Fruit fly (Drosophila melanogaster) whole organism, embryonic: ENCODE data around the gene Lamtor5.

Experiments
- CG11247 ChIP-seq: fragments of 200-800 bp; sonication (Bioruptor generic); IDR thresholded peaks from 2 replicates; pipeline ENCODE4 v1.3.6; 2022; ENCODE audit warnings: missing biosample characterization, missing genetic modification characterization
- CG11504 ChIP-seq: fragments of 200-800 bp; sonication (Bioruptor generic); optimal IDR thresholded peaks from 3 replicates; lab custom pipeline; 2019; ENCODE audit warnings: missing biosample characterization, mild to moderate bottlenecking, missing genetic modification characterization, moderate library complexity
- CG14965 ChIP-seq: fragments of 200-800 bp; sonication (Bioruptor generic); optimal IDR thresholded peaks from 2 replicates; lab custom pipeline; 2016; ENCODE audit warnings: missing biosample characterization, missing genetic modification characterization, borderline replicate concordance
- CG15269 ChIP-seq: fragments of 200-800 bp; sonication (Bioruptor generic); optimal IDR thresholded peaks from 2 replicates; lab custom pipeline; 2018; ENCODE audit warnings: missing biosample characterization, mild to moderate bottlenecking, missing genetic modification characterization, moderate library complexity
- CG15514 ChIP-seq: fragments of 200-800 bp; sonication (Bioruptor generic); optimal IDR thresholded peaks from 3 replicates; lab custom pipeline; 2017; ENCODE audit warnings: missing biosample characterization, missing genetic modification characterization, mild to moderate bottlenecking, moderate library complexity, missing genetic modification reagents
- CG2120 ChIP-seq: fragments of 200-800 bp; sonication (Bioruptor generic); optimal IDR thresholded peaks from 3 replicates; lab custom pipeline; 2016; ENCODE audit warnings: missing biosample characterization, missing genetic modification characterization
- CG2202 ChIP-seq: fragments of 200-800 bp; sonication (Bioruptor generic); optimal IDR thresholded peaks from 2 replicates; lab custom pipeline; 2018; ENCODE audit warnings: missing biosample characterization, mild to moderate bottlenecking, missing genetic modification characterization
- CG2678 ChIP-seq: fragments of 200-800 bp; sonication (Bioruptor generic); optimal IDR thresholded peaks from 3 replicates; lab custom pipeline; 2019; ENCODE audit warnings: missing biosample characterization, mild to moderate bottlenecking, missing genetic modification characterization, moderate library complexity
- CG6854 ChIP-seq: fragments of 200-800 bp; sonication (Bioruptor generic); optimal IDR thresholded peaks from 3 replicates; lab custom pipeline; 2017; ENCODE audit warnings: missing biosample characterization, mild to moderate bottlenecking, missing genetic modification characterization
- CTCF ChIP-seq: fragments of 200-800 bp; sonication (Bioruptor generic); optimal IDR thresholded peaks from 2 replicates; lab custom pipeline; 2017; ENCODE audit warnings: missing biosample characterization, mild to moderate bottlenecking, missing genetic modification characterization, moderate library complexity
- Dek ChIP-seq: fragments of 200-800 bp; sonication (Bioruptor generic); optimal IDR thresholded peaks from 3 replicates; lab custom pipeline; 2019; ENCODE audit warnings: missing biosample characterization, mild to moderate bottlenecking, missing genetic modification characterization, moderate library complexity
- Doc3 ChIP-seq: fragments of 200-800 bp; sonication (Bioruptor generic); IDR thresholded peaks from 3 replicates; pipeline ENCODE4 v1.3.6; 2022; ENCODE audit warnings: missing biosample characterization, missing genetic modification characterization; ENCODE audit not compliant: partially characterized antibody
- Dp ChIP-seq: fragments of 200-800 bp; sonication (Bioruptor generic); optimal IDR thresholded peaks from 2 replicates; lab custom pipeline; 2018; ENCODE audit warnings: missing biosample characterization, mild to moderate bottlenecking, missing genetic modification characterization, moderate library complexity
- Drgx ChIP-seq: fragments of 200-800 bp; sonication (Bioruptor generic); IDR thresholded peaks from 2 replicates; pipeline ENCODE4 v1.3.6; 2022; ENCODE audit warnings: missing biosample characterization, missing genetic modification characterization
- E2f2 ChIP-seq: fragments of 200-800 bp; sonication (Bioruptor generic); IDR thresholded peaks from 2 replicates; pipeline ENCODE4 v1.3.6; 2022; ENCODE audit warnings: missing biosample characterization, missing genetic modification characterization
- Eip74EF ChIP-seq, 2 experiments: fragments of 200-800 bp in 1 of 2; fragments of >200 bp in 1 of 2; sonication (Bioruptor generic) in 1 of 2; optimal IDR thresholded peaks; 2 replicates each; lab custom pipeline; 2017 to 2019; ENCODE audit warnings: missing biosample characterization in 2 of 2, missing genetic modification characterization in 2 of 2, mild to moderate bottlenecking in 1 of 2, moderate library complexity in 1 of 2
- Ets65A ChIP-seq: fragments of 200-800 bp; sonication (Bioruptor generic); peaks from one replicate; lab custom pipeline; 2016; ENCODE audit warnings: missing biosample characterization, missing genetic modification characterization
- Fer1 ChIP-seq: fragments of 200-800 bp; sonication (Bioruptor generic); optimal IDR thresholded peaks from 2 replicates; lab custom pipeline; 2017; ENCODE audit warnings: missing biosample characterization, mild to moderate bottlenecking, missing genetic modification characterization
- HLH54F ChIP-seq: fragments of 200-800 bp; sonication (Bioruptor generic); optimal IDR thresholded peaks from 3 replicates; lab custom pipeline; 2016; ENCODE audit warnings: missing biosample characterization, missing genetic modification characterization
- Mad ChIP-seq: fragments of 200-800 bp; sonication (Bioruptor generic); optimal IDR thresholded peaks from 2 replicates; lab custom pipeline; 2016; ENCODE audit warnings: missing biosample characterization, missing genetic modification characterization
- Max ChIP-seq: fragments of 200-800 bp; sonication (Bioruptor generic); optimal IDR thresholded peaks from 2 replicates; lab custom pipeline; 2016; ENCODE audit warnings: missing biosample characterization, mild to moderate bottlenecking, missing genetic modification characterization
- Med ChIP-seq: fragments of 200-800 bp; sonication (Bioruptor generic); peaks from one replicate; lab custom pipeline; 2016; ENCODE audit warnings: missing biosample characterization, missing genetic modification characterization, mild to moderate bottlenecking, inconsistent platforms, moderate library complexity
- Meics ChIP-seq: fragments of 200-800 bp; sonication (Bioruptor generic); optimal IDR thresholded peaks from 2 replicates; lab custom pipeline; 2017; ENCODE audit warnings: missing biosample characterization, mild to moderate bottlenecking, missing genetic modification characterization
- Mes4 ChIP-seq: fragments of 200-800 bp; sonication (Bioruptor generic); optimal IDR thresholded peaks from 2 replicates; lab custom pipeline; 2016; ENCODE audit warnings: missing biosample characterization, missing genetic modification characterization
- NFAT ChIP-seq: fragments of 200-800 bp; sonication (Bioruptor generic); IDR thresholded peaks from 2 replicates; pipeline ENCODE4 v1.3.6; 2022; ENCODE audit warnings: missing biosample characterization, missing genetic modification characterization
- Nf-YC ChIP-seq: fragments of 200-800 bp; optimal IDR thresholded peaks from 3 replicates; lab custom pipeline; 2019; ENCODE audit warnings: missing biosample characterization, mild to moderate bottlenecking, missing genetic modification characterization, moderate library complexity
- Opbp ChIP-seq: fragments of 200-800 bp; sonication (Bioruptor generic); IDR thresholded peaks from 3 replicates; pipeline ENCODE4 v1.3.6; 2022; ENCODE audit warnings: missing biosample characterization, missing genetic modification characterization; ENCODE audit not compliant: partially characterized antibody
- Sry-δ ChIP-seq: fragments of 200-800 bp; sonication (Bioruptor generic); optimal IDR thresholded peaks from 2 replicates; lab custom pipeline; 2016; ENCODE audit warnings: missing biosample characterization, missing genetic modification characterization
- Xbp1 ChIP-seq: fragments of 200-800 bp; sonication (Bioruptor generic); optimal IDR thresholded peaks from 3 replicates; lab custom pipeline; 2016; ENCODE audit warnings: missing biosample characterization, mild to moderate bottlenecking, missing genetic modification characterization
- ac ChIP-seq: fragments of 200-800 bp; sonication (Bioruptor generic); optimal IDR thresholded peaks from 3 replicates; lab custom pipeline; 2017; ENCODE audit warnings: missing biosample characterization, mild to moderate bottlenecking, missing genetic modification characterization
- ap ChIP-seq: fragments of 200-800 bp; sonication (Bioruptor generic); IDR thresholded peaks from 2 replicates; pipeline ENCODE4 v1.3.6; 2022; ENCODE audit warnings: missing biosample characterization, missing genetic modification characterization
- bbx ChIP-seq: fragments of 200-800 bp; sonication (Bioruptor generic); IDR thresholded peaks from 2 replicates; pipeline ENCODE4 v1.3.6; 2022; ENCODE audit warnings: missing biosample characterization, missing genetic modification characterization; ENCODE audit not compliant: partially characterized antibody
- caup ChIP-seq: fragments of 200-800 bp; sonication (Bioruptor generic); optimal IDR thresholded peaks from 3 replicates; lab custom pipeline; 2017; ENCODE audit warnings: missing biosample characterization, mild to moderate bottlenecking, missing genetic modification characterization, moderate library complexity; ENCODE audit not compliant: severe bottlenecking
- ci ChIP-seq: fragments of 200-800 bp; sonication (Bioruptor generic); IDR thresholded peaks from 3 replicates; pipeline ENCODE4 v1.3.6; 2022; ENCODE audit warnings: missing biosample characterization, missing genetic modification characterization
- dan ChIP-seq: fragments of 200-800 bp; sonication (Bioruptor generic); IDR thresholded peaks from 2 replicates; pipeline ENCODE4 v1.3.6; 2022; ENCODE audit warnings: missing biosample characterization, missing genetic modification characterization
- gfzf ChIP-seq: fragments of 200-800 bp; sonication (Bioruptor generic); optimal IDR thresholded peaks from 2 replicates; lab custom pipeline; 2016; ENCODE audit warnings: missing biosample characterization, mild to moderate bottlenecking, missing genetic modification characterization, moderate library complexity
- grau ChIP-seq: fragments of 200-800 bp; optimal IDR thresholded peaks from 3 replicates; lab custom pipeline; 2019; ENCODE audit warnings: missing biosample characterization, mild to moderate bottlenecking, missing genetic modification characterization, moderate library complexity
- hbn ChIP-seq: fragments of 200-800 bp; sonication (Bioruptor generic); IDR thresholded peaks from 2 replicates; pipeline ENCODE4 v1.3.6; 2022; ENCODE audit warnings: missing biosample characterization, missing genetic modification characterization; ENCODE audit not compliant: partially characterized antibody
- ind ChIP-seq: fragments of 200-800 bp; sonication (Bioruptor generic); optimal IDR thresholded peaks from 3 replicates; lab custom pipeline; 2016; ENCODE audit warnings: missing biosample characterization, missing genetic modification characterization
- lilli ChIP-seq: fragments of 200-800 bp; sonication (Bioruptor generic); optimal IDR thresholded peaks from 3 replicates; lab custom pipeline; 2016; ENCODE audit warnings: missing biosample characterization, missing genetic modification characterization
- mirr ChIP-seq: fragments of 200-800 bp; sonication (Bioruptor generic); optimal IDR thresholded peaks from 3 replicates; lab custom pipeline; 2018; ENCODE audit warnings: missing biosample characterization, mild to moderate bottlenecking, missing genetic modification characterization
- nom ChIP-seq: fragments of 200-800 bp; sonication (Bioruptor generic); optimal IDR thresholded peaks from 2 replicates; lab custom pipeline; 2017; ENCODE audit warnings: missing biosample characterization, missing genetic modification characterization, mild to moderate bottlenecking, moderate library complexity, missing genetic modification reagents
- pnt ChIP-seq: fragments of 200-800 bp; sonication (Bioruptor generic); optimal IDR thresholded peaks from 3 replicates; lab custom pipeline; 2016; ENCODE audit warnings: missing biosample characterization, missing genetic modification characterization
- stc ChIP-seq: fragments of 200-800 bp; sonication (Bioruptor generic); IDR thresholded peaks from 2 replicates; pipeline ENCODE4 v1.3.6; 2022; ENCODE audit warnings: missing biosample characterization, missing genetic modification characterization
- vfl ChIP-seq: fragments of 200-800 bp; sonication (Bioruptor generic); optimal IDR thresholded peaks from 2 replicates; lab custom pipeline; 2016; ENCODE audit warnings: missing biosample characterization, missing genetic modification characterization
- z ChIP-seq: fragments of 200-800 bp; sonication (Bioruptor generic); IDR thresholded peaks from 3 replicates; pipeline ENCODE4 v1.3.6; 2022; ENCODE audit warnings: missing biosample characterization, missing genetic modification characterization
- zen ChIP-seq: fragments of 200-800 bp; sonication (Bioruptor generic); optimal IDR thresholded peaks from 3 replicates; lab custom pipeline; 2018; ENCODE audit warnings: missing biosample characterization, mild to moderate bottlenecking, missing genetic modification characterization, moderate library complexity
- zf30C ChIP-seq: fragments of 200-800 bp; sonication (Bioruptor generic); optimal IDR thresholded peaks from 3 replicates; lab custom pipeline; 2018; ENCODE audit warnings: missing biosample characterization, mild to moderate bottlenecking, missing genetic modification characterization
- zfh1 ChIP-seq: fragments of 200-800 bp; sonication (Bioruptor generic); IDR thresholded peaks from 3 replicates; pipeline ENCODE4 v1.3.6; 2022; ENCODE audit warnings: missing biosample characterization, missing genetic modification characterization

Gene Lamtor5

dm6 chrX:1821039-1821438 lies 37.7 kb downstream of the Lamtor5 start (continued):
- TF ChIP-seq Dek (tag; lab: Kevin White, UChicago), result no peak
- no peak for TF ChIP-seq CG2120 (GFP tag; lab: Kevin White, UChicago)
- no peak for TF ChIP-seq ci
- TF ChIP-seq zf30C, result no peak
- TF ChIP-seq CTCF (GFP tag; lab: Kevin White, UChicago), result peak; percentile 51
- TF ChIP-seq ap (GFP tag; lab: Robert Waterston, UW), result no peak
- no peak for TF ChIP-seq CG6854 (GFP tag; lab: Kevin White, UChicago)
- no peak for TF ChIP-seq Opbp (GFP tag; lab: Robert Waterston, UW)
- TF ChIP-seq Dp (GFP tag; lab: Kevin White, UChicago), result peak; percentile 59
- TF ChIP-seq caup, result no peak
- TF ChIP-seq Doc3 (GFP tag; lab: Robert Waterston, UW), result no peak
- TF ChIP-seq Med (GFP tag; lab: Kevin White, UChicago), result peak; percentile 25
- TF ChIP-seq CG2678 (tag; lab: Kevin White, UChicago), result no peak
- TF ChIP-seq E2f2 (GFP tag; lab: Robert Waterston, UW), result peak; percentile 68
- TF ChIP-seq CG15514 (GFP tag; lab: Kevin White, UChicago), result peak; percentile 20
- TF ChIP-seq zfh1 (GFP tag; lab: Robert Waterston, UW), result no peak
- TF ChIP-seq bbx, result no peak
- TF ChIP-seq Ets65A (GFP tag; lab: Kevin White, UChicago), result no peak
- TF ChIP-seq nom (GFP tag; lab: Kevin White, UChicago), result no peak

dm6 chrX:1820241-1820640 lies 38.5 kb downstream of the Lamtor5 start, which contains the start of gene CG14810:
Gene CG14810 (minus strand): TSS chrX:1820341.
- TF ChIP-seq mirr (GFP tag; lab: Kevin White, UChicago) (no peak), HLH54F (GFP tag; lab: Kevin White, UChicago) (no peak), Fer1 (no peak), Sry-δ (peak; percentile 12), hbn (GFP tag; lab: Robert Waterston, UW) (no peak)

DNA sequence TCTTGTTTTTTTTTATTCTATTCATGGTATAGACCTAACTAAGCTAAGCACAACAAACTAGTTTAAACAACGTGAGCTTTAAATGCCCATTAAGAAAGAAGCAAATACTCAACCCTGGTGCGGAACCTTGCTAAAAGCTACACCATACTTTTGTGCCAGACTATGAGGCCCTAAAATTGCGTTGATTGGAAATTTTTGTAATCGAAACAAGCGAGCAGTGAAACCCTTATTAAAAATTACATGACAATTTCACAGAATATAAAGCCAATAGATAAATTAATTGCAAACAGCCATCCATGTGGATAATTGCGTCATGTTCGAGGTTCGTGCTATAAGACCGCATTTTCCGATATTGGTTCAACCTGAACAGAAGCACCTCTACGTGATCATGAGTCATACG lies 39.7 kb downstream of the Lamtor5 start:
- TF ChIP-seq CG14965 (no peak), mirr (GFP tag; lab: Kevin White, UChicago) (no peak), dan (GFP tag; lab: Robert Waterston, UW) (no peak), ac (GFP tag; lab: Kevin White, UChicago) (no peak), grau (tag; lab: Kevin White, UChicago) (no peak), ind (GFP tag; lab: Kevin White, UChicago) (no peak), NFAT (GFP tag; lab: Robert Waterston, UW) (0 out of 2 replicates have a peak, but pooled peaks have one; percentile 6), gfzf (GFP tag; lab: Kevin White, UChicago) (peak; percentile 38), zen (tag; lab: Kevin White, UChicago) (peak; percentile 31), CG15269 (tag; lab: Kevin White, UChicago) (no peak), z (no peak), pnt (GFP tag; lab: Kevin White, UChicago) (no peak), vfl (GFP tag; lab: Kevin White, UChicago) (no peak), CG11247 (no peak), Mad (GFP tag; lab: Kevin White, UChicago) (no peak), lilli (GFP tag; lab: Kevin White, UChicago) (no peak), stc (GFP tag; lab: Robert Waterston, UW) (no peak), Xbp1 (GFP tag; lab: Kevin White, UChicago) (no peak), Nf-YC (tag; lab: Kevin White, UChicago) (no peak), Meics (GFP tag; lab: Kevin White, UChicago) (no peak), CG11504 (tag; lab: Kevin White, UChicago) (no peak), Drgx (GFP tag; lab: Robert Waterston, UW) (no peak), Eip74EF (GFP tag; optimal IDR thresholded peaks at IDR 0.05; lab: Kevin White, UChicago) (no peak), Max (no peak), E2f2 (GFP tag; lab: Robert Waterston, UW) (peak; percentile 24; the same call in 1 of the 2 replicates), CTCF (GFP tag; lab: Kevin White, UChicago) (peak; percentile 66), CG2202 (tag; lab: Kevin White, UChicago) (no peak), Mes4 (GFP tag; lab: Kevin White, UChicago) (no peak)
